Worm (Caenorhabditis elegans): Measurements from ENCODE around the gene srx-67.
A peak's percentile ranks its signal among the peaks of the same experiment; 100 is the strongest.

DNA sequence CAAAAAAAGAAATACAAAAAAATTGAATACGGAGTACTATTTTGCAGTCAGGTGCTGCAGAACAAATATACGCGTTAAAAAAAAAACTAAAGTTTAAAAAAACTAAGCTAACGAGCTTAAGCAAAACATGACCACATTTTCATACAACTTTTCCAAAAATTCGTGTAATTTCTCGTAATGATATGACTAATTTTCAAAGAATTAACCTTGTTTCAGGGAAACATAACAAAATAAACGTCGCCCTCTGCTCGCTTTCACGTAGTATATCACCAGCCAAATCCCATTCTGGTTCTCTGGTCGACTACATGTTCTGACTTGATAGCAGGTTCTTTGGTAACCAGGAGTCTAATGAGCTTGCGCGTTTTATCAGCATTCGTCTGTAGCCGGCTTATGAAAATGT is 46.2 kb upstream of the srx-67 start:
- TF ChIP-seq Y75B8A.6 (GFP tag; IDR thresholded peaks at IDR 0.05), result no peak
- peak in 1 of 2 experiments; percentile 1 for TF ChIP-seq lsy-2 (tag; optimal IDR thresholded peaks at IDR 0.05)
- no peak for TF ChIP-seq nhr-6 (tag; optimal IDR thresholded peaks at IDR 0.05)
- no peak for TF ChIP-seq nhr-111 (GFP tag; optimal IDR thresholded peaks at IDR 0.05)
- no peak for TF ChIP-seq T20F7.1 (GFP tag; optimal IDR thresholded peaks at IDR 0.05)
- TF ChIP-seq lin-39 (tag; optimal IDR thresholded peaks at IDR 0.05), result no peak
- TF ChIP-seq F10B5.3 (tag; optimal IDR thresholded peaks at IDR 0.05), result no peak
- no peak for TF ChIP-seq F26F4.8 (GFP tag; conservative IDR thresholded peaks at IDR 0.05)
- TF ChIP-seq zag-1 (tag; optimal IDR thresholded peaks at IDR 0.05), result no peak
- TF ChIP-seq hlh-30 (tag; optimal IDR thresholded peaks at IDR 0.05; ENCODE audit: insufficient read depth), result no peak
- no peak for TF ChIP-seq pqm-1 (tag; optimal IDR thresholded peaks at IDR 0.05)

All from whole organism, L4 larva.